Worm (Caenorhabditis elegans): ENCODE measurements around the gene F42H10.3.

- no peak for TF ChIP-seq tbx-2 (tag; optimal IDR thresholded peaks at IDR 0.05)
- no peak for TF ChIP-seq mec-3 (tag; optimal IDR thresholded peaks at IDR 0.05; ENCODE audit: borderline replicate concordance)
- TF ChIP-seq pqm-1 (tag; optimal IDR thresholded peaks at IDR 0.05), result no peak
- TF ChIP-seq K09A11.1 (tag; optimal IDR thresholded peaks at IDR 0.05; ENCODE audit: insufficient read depth), result no peak
- no peak for TF ChIP-seq ceh-31 (tag; optimal IDR thresholded peaks at IDR 0.05)
- no peak for TF ChIP-seq unc-55 (GFP tag; optimal IDR thresholded peaks at IDR 0.05)
- no peak for TF ChIP-seq pax-1 (tag; optimal IDR thresholded peaks at IDR 0.05)
- TF ChIP-seq pha-2 (tag; optimal IDR thresholded peaks at IDR 0.05), result no peak
- TF ChIP-seq ama-1 (optimal IDR thresholded peaks at IDR 0.05), result no peak
- TF ChIP-seq sox-4 (tag; optimal IDR thresholded peaks at IDR 0.05), result no peak
- TF ChIP-seq ceh-19 (GFP tag; optimal IDR thresholded peaks at IDR 0.05), result no peak
- TF ChIP-seq pat-9 (tag; optimal IDR thresholded peaks at IDR 0.05), result no peak
- TF ChIP-seq eyg-1 (tag; optimal IDR thresholded peaks at IDR 0.05), result no peak
These were observed 35.9 kb downstream of the F42H10.3 start, which contains the start of gene ZC21.8 for ce11 chrIII:8519886-8520285.

All from whole organism, late embryonic.